Fruit fly (Drosophila melanogaster): ENCODE results near the gene Lgr4.

Lgr4 gene

dm6 chrX:13189032-13189431 lies at the start of gene Lgr4:
TSS of gene Lgr4 (minus strand) at chrX:13189164.
- TF ChIP-seq EcR (GFP tag; optimal IDR thresholded peaks at IDR 0.05) (no peak), CG8478 (optimal IDR thresholded peaks at IDR 0.05) (no peak), Dll (optimal IDR thresholded peaks at IDR 0.05) (no peak), usp (GFP tag; optimal IDR thresholded peaks at IDR 0.05) (no peak), psq (optimal IDR thresholded peaks at IDR 0.05) (no peak), pan (optimal IDR thresholded peaks at IDR 0.05) (no peak)

- TF ChIP-seq psq (optimal IDR thresholded peaks at IDR 0.05) (no peak), EcR (GFP tag; optimal IDR thresholded peaks at IDR 0.05) (no peak), usp (GFP tag; optimal IDR thresholded peaks at IDR 0.05) (no peak)
Observed at dm6 chrX:13238294-13238917, 49.4 kb upstream of the Lgr4 start.

dm6 chrX:13236516-13237245 lies 47.7 kb upstream of the Lgr4 start, which contains the start of gene CG32639:
TSS of gene CG32639 (minus strand) at chrX:13236566.
- TF ChIP-seq pan (optimal IDR thresholded peaks at IDR 0.05) (no peak), EcR (GFP tag; optimal IDR thresholded peaks at IDR 0.05) (no peak), CG8478 (optimal IDR thresholded peaks at IDR 0.05) (no peak), usp (GFP tag; optimal IDR thresholded peaks at IDR 0.05) (no peak), psq (optimal IDR thresholded peaks at IDR 0.05) (no peak), Dll (optimal IDR thresholded peaks at IDR 0.05) (no peak)

- TF ChIP-seq usp (GFP tag; optimal IDR thresholded peaks at IDR 0.05) (no peak), Dll (optimal IDR thresholded peaks at IDR 0.05) (no peak), EcR (GFP tag; optimal IDR thresholded peaks at IDR 0.05) (no peak), psq (optimal IDR thresholded peaks at IDR 0.05) (no peak), CG8478 (optimal IDR thresholded peaks at IDR 0.05) (no peak), pan (optimal IDR thresholded peaks at IDR 0.05) (no peak)
Observed at dm6 chrX:13234738-13235470, 45.9 kb upstream of the Lgr4 start.

- TF ChIP-seq EcR (GFP tag; optimal IDR thresholded peaks at IDR 0.05) (no peak), pan (optimal IDR thresholded peaks at IDR 0.05) (no peak), CG8478 (optimal IDR thresholded peaks at IDR 0.05) (no peak), usp (GFP tag; optimal IDR thresholded peaks at IDR 0.05) (no peak)
Observed at dm6 chrX:13233811-13234737, 45.1 kb upstream of the Lgr4 start.

- TF ChIP-seq Dll (optimal IDR thresholded peaks at IDR 0.05) (no peak), psq (optimal IDR thresholded peaks at IDR 0.05) (no peak), pan (optimal IDR thresholded peaks at IDR 0.05) (no peak), usp (GFP tag; optimal IDR thresholded peaks at IDR 0.05) (no peak), CG8478 (optimal IDR thresholded peaks at IDR 0.05) (no peak)
Observed at dm6 chrX:13232406-13233195, 43.6 kb upstream of the Lgr4 start.

- TF ChIP-seq usp (GFP tag; optimal IDR thresholded peaks at IDR 0.05) = no peak
- TF ChIP-seq EcR (GFP tag; optimal IDR thresholded peaks at IDR 0.05) = no peak
- no peak for TF ChIP-seq Dll (optimal IDR thresholded peaks at IDR 0.05)
Observed at dm6 chrX:13230974-13231373, 42.0 kb upstream of the Lgr4 start.

dm6 chrX:13229824-13230223 lies 40.9 kb upstream of the Lgr4 start:
- TF ChIP-seq psq (optimal IDR thresholded peaks at IDR 0.05) (no peak), CG8478 (optimal IDR thresholded peaks at IDR 0.05) (no peak), Dll (optimal IDR thresholded peaks at IDR 0.05) (no peak), EcR (GFP tag; optimal IDR thresholded peaks at IDR 0.05) (no peak), pan (optimal IDR thresholded peaks at IDR 0.05) (no peak), usp (GFP tag; optimal IDR thresholded peaks at IDR 0.05) (no peak)

- TF ChIP-seq CG8478 (optimal IDR thresholded peaks at IDR 0.05) (no peak), pan (optimal IDR thresholded peaks at IDR 0.05) (no peak), usp (GFP tag; optimal IDR thresholded peaks at IDR 0.05) (no peak), psq (optimal IDR thresholded peaks at IDR 0.05) (no peak), Dll (optimal IDR thresholded peaks at IDR 0.05) (no peak), EcR (GFP tag; optimal IDR thresholded peaks at IDR 0.05) (no peak)
Observed at dm6 chrX:13229217-13229616, 40.3 kb upstream of the Lgr4 start.

dm6 chrX:13228208-13228606 lies 39.2 kb upstream of the Lgr4 start:
- TF ChIP-seq pan (optimal IDR thresholded peaks at IDR 0.05) (no peak), usp (GFP tag; optimal IDR thresholded peaks at IDR 0.05) (no peak), Dll (optimal IDR thresholded peaks at IDR 0.05) (no peak), EcR (GFP tag; optimal IDR thresholded peaks at IDR 0.05) (no peak), CG8478 (optimal IDR thresholded peaks at IDR 0.05) (no peak), psq (optimal IDR thresholded peaks at IDR 0.05) (no peak)
